Fruit fly (Drosophila melanogaster) whole organism, embryonic: ENCODE results near the gene Atg14.

Source experiments
- Atf3 ChIP-seq: fragments of 200-800 bp; sonication (Bioruptor generic); optimal IDR thresholded peaks from 3 replicates; lab custom pipeline; 2016; ENCODE audit warnings: missing biosample characterization, missing genetic modification characterization
- Awh ChIP-seq: fragments of 200-800 bp; sonication (Bioruptor generic); IDR thresholded peaks from 2 replicates; pipeline ENCODE4, ENCODE4 v1.3.6; 2022; ENCODE audit warnings: missing biosample characterization, missing genetic modification characterization
- C15 ChIP-seq: fragments of 200-800 bp; sonication (Bioruptor generic); IDR thresholded peaks from 3 replicates; pipeline ENCODE4 v1.3.6; 2022; ENCODE audit warnings: missing biosample characterization, missing genetic modification characterization
- CG10321 ChIP-seq: fragments of 200-800 bp; sonication (Bioruptor generic); IDR thresholded peaks from 2 replicates; pipeline ENCODE4 v1.3.6; 2022; ENCODE audit warnings: missing biosample characterization, missing genetic modification characterization
- CG10366 ChIP-seq: fragments of 200-800 bp; sonication (Bioruptor generic); IDR thresholded peaks from 2 replicates; pipeline ENCODE4 v1.3.6; 2022; ENCODE audit warnings: missing biosample characterization, missing genetic modification characterization
- CG10462 ChIP-seq: fragments of 200-800 bp; sonication (Bioruptor generic); optimal IDR thresholded peaks from 2 replicates; lab custom pipeline; 2016; ENCODE audit warnings: missing biosample characterization, missing genetic modification characterization
- CG11695 ChIP-seq: fragments of 200-800 bp; sonication (Bioruptor generic); IDR thresholded peaks from 3 replicates; pipeline ENCODE4 v1.3.6; 2022; ENCODE audit warnings: missing biosample characterization, missing genetic modification characterization
- CG12299 ChIP-seq: fragments of 200-800 bp; sonication (Bioruptor generic); optimal IDR thresholded peaks from 2 replicates; lab custom pipeline; 2018; ENCODE audit warnings: missing biosample characterization, mild to moderate bottlenecking, missing genetic modification characterization
- CG12942 ChIP-seq: fragments of 200-800 bp; sonication (Bioruptor generic); optimal IDR thresholded peaks from 3 replicates; lab custom pipeline; 2016; ENCODE audit warnings: missing biosample characterization, missing genetic modification characterization
- CG13775 ChIP-seq: fragments of 200-800 bp; sonication (Bioruptor generic); optimal IDR thresholded peaks from 3 replicates; lab custom pipeline; 2017; ENCODE audit warnings: missing biosample characterization, mild to moderate bottlenecking, missing genetic modification characterization
- CG16813 ChIP-seq: fragments of 200-800 bp; sonication (Bioruptor generic); IDR thresholded peaks from 3 replicates; pipeline ENCODE4 v1.3.6; 2022; ENCODE audit warnings: missing biosample characterization, missing genetic modification characterization; ENCODE audit not compliant: partially characterized antibody
- CG1792 ChIP-seq: fragments of 200-800 bp; sonication (Bioruptor generic); optimal IDR thresholded peaks from 2 replicates; lab custom pipeline; 2016; ENCODE audit warnings: missing biosample characterization, missing genetic modification characterization
- CG2678 ChIP-seq: fragments of 200-800 bp; sonication (Bioruptor generic); optimal IDR thresholded peaks from 3 replicates; lab custom pipeline; 2019; ENCODE audit warnings: missing biosample characterization, mild to moderate bottlenecking, missing genetic modification characterization, moderate library complexity
- CG33557 ChIP-seq: fragments of 200-800 bp; sonication (Bioruptor generic); optimal IDR thresholded peaks from 2 replicates; lab custom pipeline; 2019; ENCODE audit warnings: missing biosample characterization, mild to moderate bottlenecking, missing genetic modification characterization, moderate library complexity
- CG34422 ChIP-seq: fragments of 200-800 bp; sonication (Bioruptor generic); IDR thresholded peaks from 3 replicates; pipeline ENCODE4 v1.3.6; 2022; ENCODE audit warnings: missing biosample characterization, missing genetic modification characterization
- CG3995 ChIP-seq: fragments of 200-800 bp; sonication (Bioruptor generic); optimal IDR thresholded peaks from 3 replicates; lab custom pipeline; 2016; ENCODE audit warnings: missing biosample characterization, missing genetic modification characterization
- CG6813 ChIP-seq: fragments of 200-800 bp; sonication (Bioruptor generic); optimal IDR thresholded peaks from 2 replicates; lab custom pipeline; 2017; ENCODE audit warnings: missing biosample characterization, missing genetic modification characterization, mild to moderate bottlenecking, moderate library complexity, missing genetic modification reagents
- CG8924 ChIP-seq: fragments of 200-800 bp; optimal IDR thresholded peaks from 3 replicates; lab custom pipeline; 2019; ENCODE audit warnings: missing biosample characterization, mild to moderate bottlenecking, missing genetic modification characterization, moderate library complexity
- CG9215 ChIP-seq: fragments of 200-800 bp; sonication (Bioruptor generic); IDR thresholded peaks from 2 replicates; pipeline ENCODE4 v1.3.6; 2022; ENCODE audit warnings: missing biosample characterization, missing genetic modification characterization
- CG9437 ChIP-seq: fragments of 200-800 bp; sonication (Bioruptor generic); optimal IDR thresholded peaks from 2 replicates; lab custom pipeline; 2018; ENCODE audit warnings: missing biosample characterization, mild to moderate bottlenecking, missing genetic modification characterization
- CG9609 ChIP-seq: fragments of 200-800 bp; sonication (Bioruptor generic); optimal IDR thresholded peaks from 3 replicates; lab custom pipeline; 2016; ENCODE audit warnings: missing biosample characterization, missing genetic modification characterization
- CG9727 ChIP-seq: fragments of 200-800 bp; sonication (Bioruptor generic); optimal IDR thresholded peaks from 3 replicates; lab custom pipeline; 2017; ENCODE audit warnings: missing biosample characterization, mild to moderate bottlenecking, missing genetic modification characterization
- Chrac-16 ChIP-seq: fragments of 200-800 bp; sonication (Bioruptor generic); optimal IDR thresholded peaks from 3 replicates; lab custom pipeline; 2016; ENCODE audit warnings: missing biosample characterization, missing genetic modification characterization
- Dll ChIP-seq: fragments of 200-800 bp; sonication (Bioruptor generic); IDR thresholded peaks from 4 replicates; pipeline ENCODE4 v1.3.6; 2022; ENCODE audit warnings: missing biosample characterization, missing genetic modification characterization; ENCODE audit not compliant: partially characterized antibody
- Dref ChIP-seq: fragments of 200-800 bp; sonication (Bioruptor generic); IDR thresholded peaks from 2 replicates; pipeline ENCODE4 v1.3.6; 2022; ENCODE audit warnings: missing biosample characterization, missing genetic modification characterization
- E2f2 ChIP-seq: fragments of 200-800 bp; sonication (Bioruptor generic); IDR thresholded peaks from 2 replicates; pipeline ENCODE4 v1.3.6; 2022; ENCODE audit warnings: missing biosample characterization, missing genetic modification characterization
- HLH54F ChIP-seq: fragments of 200-800 bp; sonication (Bioruptor generic); optimal IDR thresholded peaks from 3 replicates; lab custom pipeline; 2016; ENCODE audit warnings: missing biosample characterization, missing genetic modification characterization
- HLHmδ ChIP-seq: fragments of 200-800 bp; sonication (Bioruptor generic); optimal IDR thresholded peaks from 2 replicates; lab custom pipeline; 2018; ENCODE audit warnings: missing biosample characterization, mild to moderate bottlenecking, missing genetic modification characterization, moderate library complexity
- HmgZ ChIP-seq: fragments of 200-800 bp; sonication (Bioruptor generic); optimal IDR thresholded peaks from 2 replicates; lab custom pipeline; 2018; ENCODE audit warnings: missing biosample characterization, mild to moderate bottlenecking, missing genetic modification characterization
- Hsf ChIP-seq: fragments of 200-800 bp; sonication (Bioruptor generic); optimal IDR thresholded peaks from 3 replicates; lab custom pipeline; 2016; ENCODE audit warnings: missing biosample characterization, missing genetic modification characterization
- MBD-R2 ChIP-seq: fragments of 200-800 bp; sonication (Bioruptor generic); IDR thresholded peaks from 2 replicates; pipeline ENCODE4 v1.3.6; 2022; ENCODE audit warnings: missing biosample characterization, missing genetic modification characterization
- MTF-1 ChIP-seq: fragments of 200-800 bp; sonication (Bioruptor generic); optimal IDR thresholded peaks from 2 replicates; lab custom pipeline; 2018; ENCODE audit warnings: missing biosample characterization, mild to moderate bottlenecking, missing genetic modification characterization, borderline replicate concordance
- Med ChIP-seq: fragments of 200-800 bp; sonication (Bioruptor generic); peaks from one replicate; lab custom pipeline; 2016; ENCODE audit warnings: missing biosample characterization, missing genetic modification characterization, mild to moderate bottlenecking, inconsistent platforms, moderate library complexity
- PHDP ChIP-seq: fragments of 200-800 bp; sonication (Bioruptor generic); optimal IDR thresholded peaks from 3 replicates; lab custom pipeline; 2018; ENCODE audit warnings: missing biosample characterization, mild to moderate bottlenecking, missing genetic modification characterization, moderate library complexity
- Sry-β ChIP-seq: fragments of 200-800 bp; sonication (Bioruptor generic); optimal IDR thresholded peaks from 2 replicates; lab custom pipeline; 2018; ENCODE audit warnings: missing biosample characterization, mild to moderate bottlenecking, missing genetic modification characterization, moderate library complexity
- Vsx1 ChIP-seq: fragments of 200-800 bp; sonication (Bioruptor generic); optimal IDR thresholded peaks from 2 replicates; lab custom pipeline; 2017; ENCODE audit warnings: missing biosample characterization, mild to moderate bottlenecking, missing genetic modification characterization, missing genetic modification reagents
- abd-A ChIP-seq: fragments of 200-800 bp; sonication (Bioruptor generic); optimal IDR thresholded peaks from 3 replicates; lab custom pipeline; 2019; ENCODE audit warnings: missing biosample characterization, mild to moderate bottlenecking, missing genetic modification characterization, moderate library complexity
- ash1 ChIP-seq: fragments of 200-800 bp; sonication (Bioruptor generic); optimal IDR thresholded peaks from 2 replicates; lab custom pipeline; 2018; ENCODE audit warnings: missing biosample characterization, mild to moderate bottlenecking, missing genetic modification characterization
- ato ChIP-seq: fragments of 200-800 bp; sonication (Bioruptor generic); IDR thresholded peaks from 2 replicates; pipeline ENCODE4 v1.3.6; 2022; ENCODE audit warnings: missing biosample characterization, missing genetic modification characterization; ENCODE audit not compliant: partially characterized antibody
- bbx ChIP-seq: fragments of 200-800 bp; sonication (Bioruptor generic); IDR thresholded peaks from 2 replicates; pipeline ENCODE4 v1.3.6; 2022; ENCODE audit warnings: missing biosample characterization, missing genetic modification characterization; ENCODE audit not compliant: partially characterized antibody
- bigmax ChIP-seq: fragments of 200-800 bp; sonication (Bioruptor generic); optimal IDR thresholded peaks from 2 replicates; lab custom pipeline; 2018; ENCODE audit warnings: missing biosample characterization, mild to moderate bottlenecking, missing genetic modification characterization
- corto ChIP-seq: fragments of 200-800 bp; sonication (Bioruptor generic); optimal IDR thresholded peaks from 2 replicates; lab custom pipeline; 2016; ENCODE audit warnings: missing biosample characterization, mild to moderate bottlenecking, missing genetic modification characterization, moderate library complexity
- dm ChIP-seq: fragments of 200-800 bp; sonication (Bioruptor generic); optimal IDR thresholded peaks from 3 replicates; lab custom pipeline; 2016; ENCODE audit warnings: missing biosample characterization, missing genetic modification characterization
- en ChIP-seq: fragments of 200-800 bp; sonication (Bioruptor generic); optimal IDR thresholded peaks from 2 replicates; lab custom pipeline; 2016; ENCODE audit warnings: missing biosample characterization, missing genetic modification characterization
- jumu ChIP-seq: fragments of 200-800 bp; sonication (Bioruptor generic); optimal IDR thresholded peaks from 3 replicates; lab custom pipeline; 2016; ENCODE audit warnings: missing biosample characterization, missing genetic modification characterization
- kah ChIP-seq: fragments of 200-800 bp; sonication (Bioruptor generic); optimal IDR thresholded peaks from 2 replicates; lab custom pipeline; 2018; ENCODE audit warnings: missing biosample characterization, mild to moderate bottlenecking, missing genetic modification characterization
- luna ChIP-seq: fragments of 200-800 bp; sonication (Bioruptor generic); optimal IDR thresholded peaks from 2 replicates; lab custom pipeline; 2016; ENCODE audit warnings: missing biosample characterization, missing genetic modification characterization
- phol ChIP-seq: fragments of 200-800 bp; sonication (Bioruptor generic); optimal IDR thresholded peaks from 3 replicates; lab custom pipeline; 2018; ENCODE audit warnings: missing biosample characterization, mild to moderate bottlenecking, missing genetic modification characterization, moderate library complexity
- row ChIP-seq: fragments of 200-800 bp; sonication (Bioruptor generic); IDR thresholded peaks from 3 replicates; pipeline ENCODE4 v1.3.6; 2022; ENCODE audit warnings: missing biosample characterization, missing genetic modification characterization
- salm ChIP-seq: fragments of 200-800 bp; sonication (Bioruptor generic); optimal IDR thresholded peaks from 2 replicates; lab custom pipeline; 2018; ENCODE audit warnings: missing biosample characterization, mild to moderate bottlenecking, missing genetic modification characterization
- tx ChIP-seq: fragments of 200-800 bp; sonication (Bioruptor generic); optimal IDR thresholded peaks from 2 replicates; lab custom pipeline; 2016; ENCODE audit warnings: missing biosample characterization, missing genetic modification characterization
- unc-4 ChIP-seq: fragments of 200-800 bp; sonication (Bioruptor generic); IDR thresholded peaks from 2 replicates; pipeline ENCODE4 v1.3.6; 2022; ENCODE audit warnings: missing biosample characterization, missing genetic modification characterization; ENCODE audit not compliant: partially characterized antibody

Gene Atg14

DNA sequence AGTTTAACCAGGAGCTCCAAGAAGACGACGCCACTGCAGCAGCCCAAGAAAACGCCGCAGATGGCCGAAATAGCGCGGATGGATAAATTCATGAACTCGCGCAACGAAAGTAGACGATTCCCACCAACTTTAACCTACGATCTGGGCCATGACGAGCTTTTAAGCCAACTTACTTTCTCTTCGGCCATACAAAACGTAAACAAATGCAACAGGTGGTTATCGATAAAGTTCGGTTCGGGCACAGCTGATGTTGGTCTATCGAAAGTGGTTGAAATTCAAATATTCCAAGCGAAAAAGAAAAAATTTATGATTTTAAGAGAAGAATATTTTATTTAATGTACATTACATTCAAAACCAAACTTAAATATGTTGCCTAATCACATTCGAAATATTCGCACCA, 30.5 kb downstream of the Atg14 start, which contains the start of gene CG14511 (continued):
- TF ChIP-seq CG9437 (GFP tag; lab: Kevin White, UChicago) (peak; percentile 96), CG11695 (GFP tag; lab: Robert Waterston, UW) (no peak), CG10366 (GFP tag; lab: Robert Waterston, UW) (no peak), kah (peak; percentile 100), PHDP (tag; lab: Kevin White, UChicago) (no peak), CG9215 (GFP tag; lab: Robert Waterston, UW) (no peak), CG9727 (GFP tag; lab: Kevin White, UChicago) (no peak), phol (no peak), Dll (GFP tag; lab: Robert Waterston, UW) (peak; percentile 45; the same call in 1 of the 4 replicates), dm (GFP tag; lab: Kevin White, UChicago) (no peak), ato (GFP tag; lab: Robert Waterston, UW) (no peak), salm (tag; lab: Kevin White, UChicago) (no peak), Awh (GFP tag; lab: Robert Waterston, UW) (no peak), Sry-β (no peak), bbx (GFP tag; lab: Robert Waterston, UW) (peak; percentile 30; the same call in 1 of the 2 replicates), MBD-R2 (peak; percentile 66), HLH54F (GFP tag; lab: Kevin White, UChicago) (no peak), CG34422 (peak; percentile 32; the same call in 1 of the 3 replicates), row (GFP tag; lab: Robert Waterston, UW) (no peak), unc-4 (GFP tag; lab: Robert Waterston, UW) (0 out of 2 replicates have a peak, but pooled peaks have one; percentile 28), Dref (peak; percentile 62), CG12299 (tag; lab: Kevin White, UChicago) (no peak), E2f2 (GFP tag; lab: Robert Waterston, UW) (peak; percentile 77), MTF-1 (no peak), CG2678 (tag; lab: Kevin White, UChicago) (no peak), en (no peak), CG33557 (no peak)

DNA sequence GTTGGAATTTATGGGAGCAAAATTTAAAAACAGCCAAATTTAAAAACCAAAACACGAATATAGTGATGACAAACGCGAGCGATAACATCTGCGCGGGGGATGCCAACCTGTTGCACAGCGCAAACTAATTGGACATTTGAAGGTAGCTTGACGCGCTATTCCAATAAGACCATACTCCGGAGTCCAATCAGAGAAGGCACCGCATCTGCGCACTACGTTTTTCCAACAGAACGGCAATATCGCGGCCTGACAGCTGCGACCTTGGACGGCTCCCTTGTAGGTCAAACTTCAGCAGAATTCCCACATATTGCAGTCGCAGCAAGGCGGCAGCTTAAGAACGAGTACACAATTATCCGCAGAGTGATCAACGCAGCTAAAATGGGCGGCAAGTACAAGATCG, 31.9 kb downstream of the Atg14 start, which contains the start of the genes CG11882 and Pglym78:
CG11882 (minus strand) TSS at position 101 of the 400 bp plus-strand sequence.
Pglym78 (plus strand) TSS at position 177 of the 400 bp plus-strand sequence.
- TF ChIP-seq CG6813 (GFP tag; lab: Kevin White, UChicago) (no peak), CG10462 (GFP tag; lab: Kevin White, UChicago) (no peak), CG9609 (GFP tag; lab: Kevin White, UChicago) (peak; percentile 55), Chrac-16 (GFP tag; lab: Kevin White, UChicago) (peak; percentile 36), ash1 (GFP tag; lab: Kevin White, UChicago) (no peak), bigmax (GFP tag; lab: Kevin White, UChicago) (peak; percentile 4), luna (GFP tag; lab: Kevin White, UChicago) (no peak), Med (GFP tag; lab: Kevin White, UChicago) (peak; percentile 93), HmgZ (peak; percentile 89), abd-A (no peak), Atf3 (GFP tag; lab: Kevin White, UChicago) (no peak), CG3995 (no peak), CG12942 (GFP tag; lab: Kevin White, UChicago) (peak; percentile 37), HLHmδ (GFP tag; lab: Kevin White, UChicago) (peak; percentile 24), Hsf (peak; percentile 35), CG8924 (peak; percentile 2), Vsx1 (GFP tag; lab: Kevin White, UChicago) (no peak), PHDP (tag; lab: Kevin White, UChicago) (no peak), C15 (GFP tag; lab: Robert Waterston, UW) (no peak), CG1792 (GFP tag; lab: Kevin White, UChicago) (no peak), CG13775 (GFP tag; lab: Kevin White, UChicago) (peak; percentile 33), jumu (peak; percentile 70), CG16813 (GFP tag; lab: Robert Waterston, UW) (no peak), corto (GFP tag; lab: Kevin White, UChicago) (no peak), CG10321 (GFP tag; lab: Robert Waterston, UW) (no peak), tx (GFP tag; lab: Kevin White, UChicago) (peak; percentile 34)
